Fruit fly (Drosophila melanogaster): ENCODE results near the gene CG32221.

dm6 chr3L:19787632-19788031 lies 46.8 kb upstream of the CG32221 start:
- TF ChIP-seq trh (GFP tag; optimal IDR thresholded peaks at IDR 0.05) (no peak), z (GFP tag; IDR thresholded peaks at IDR 0.05) (no peak), dan (GFP tag; IDR thresholded peaks at IDR 0.05) (no peak), NfI (GFP tag; optimal IDR thresholded peaks at IDR 0.05) (no peak), Hr39 (optimal IDR thresholded peaks at IDR 0.05) (no peak), zfh1 (GFP tag; IDR thresholded peaks at IDR 0.05) (no peak), pzg (GFP tag; optimal IDR thresholded peaks at IDR 0.05) (no peak), CG10209 (GFP tag; optimal IDR thresholded peaks at IDR 0.05) (no peak), CG1832 (GFP tag; optimal IDR thresholded peaks at IDR 0.05) (no peak), fru (optimal IDR thresholded peaks at IDR 0.05) (no peak)
